Fruit fly (Drosophila melanogaster): ENCODE measurements around the gene MESR3.

DNA sequence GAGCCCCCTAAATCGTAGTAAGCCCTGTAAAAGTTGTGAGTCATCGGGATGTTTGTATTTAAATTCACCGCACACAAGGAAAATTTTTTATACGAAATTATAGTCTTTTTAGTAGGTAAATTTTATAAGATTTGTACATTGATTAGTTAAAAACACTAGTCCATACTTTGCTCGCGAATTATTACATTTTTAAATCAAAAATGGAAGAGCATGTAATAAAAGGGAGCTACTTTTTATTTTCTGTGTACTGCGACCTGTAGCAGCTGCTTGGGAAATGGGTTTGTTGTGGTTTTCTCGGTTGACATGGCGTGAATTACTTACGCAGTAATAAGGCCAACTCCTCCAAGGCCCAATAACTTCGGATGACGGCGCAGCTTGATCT lies 77.7 kb downstream of the MESR3 start:
- TF ChIP-seq fru (GFP tag; optimal IDR thresholded peaks at IDR 0.05): peak; percentile 33
- TF ChIP-seq psq (GFP tag; optimal IDR thresholded peaks at IDR 0.05): no peak

Measured in whole organism, wandering third instar larva.